Fruit fly (Drosophila melanogaster) whole organism, wandering third instar larva: ENCODE measurements around the gene Sfp23F.
"Not testable (repeated sequence)": the region's sequence is repeated elsewhere in the genome, so short reads cannot be mapped to it uniquely, and the experiment has no call there.

Experiments used
- Abd-B ChIP-seq: fragments of >200 bp; optimal IDR thresholded peaks from 2 replicates; lab custom pipeline; 2017; ENCODE audit warnings: missing biosample characterization, missing genetic modification characterization
- CG32264 ChIP-seq: fragments of 200-800 bp; sonication (Bioruptor generic); optimal IDR thresholded peaks from 2 replicates; lab custom pipeline; 2016; ENCODE audit warnings: missing biosample characterization, missing genetic modification characterization
- CG9705 ChIP-seq: fragments of 200-800 bp; sonication (Bioruptor generic); optimal IDR thresholded peaks from 2 replicates; lab custom pipeline; 2018; ENCODE audit warnings: missing biosample characterization, mild to moderate bottlenecking, missing genetic modification characterization
- CrebA ChIP-seq: fragments of 200-800 bp; sonication (Bioruptor generic); optimal IDR thresholded peaks from 2 replicates; lab custom pipeline; 2016; ENCODE audit warnings: missing biosample characterization, mild to moderate bottlenecking, missing genetic modification characterization, borderline replicate concordance
- Dfd ChIP-seq: fragments of >200 bp; optimal IDR thresholded peaks from 2 replicates; lab custom pipeline; 2017; ENCODE audit warnings: missing biosample characterization, missing genetic modification characterization
- Dif ChIP-seq: fragments of 200-275, 200-300 bp; sonication (Bioruptor generic); optimal IDR thresholded peaks from 2 replicates; lab custom pipeline; 2018; ENCODE audit warnings: missing biosample characterization, missing genetic modification characterization; ENCODE audit not compliant: partially characterized antibody
- GATAd ChIP-seq: sonication (Bioruptor generic); optimal IDR thresholded peaks from 2 replicates; lab custom pipeline; 2016; ENCODE audit warnings: missing biosample characterization, missing genetic modification characterization
- HLH106 ChIP-seq: fragments of 200-800 bp; optimal IDR thresholded peaks from 3 replicates; lab custom pipeline; 2019; ENCODE audit warnings: missing biosample characterization, mild to moderate bottlenecking, missing genetic modification characterization, moderate library complexity
- Hnf4 ChIP-seq: fragments of 200-800 bp; sonication (Bioruptor generic); optimal IDR thresholded peaks from 2 replicates; lab custom pipeline; 2016; ENCODE audit warnings: missing biosample characterization, mild to moderate bottlenecking, missing genetic modification characterization
- Hr78 ChIP-seq: fragments of >200 bp; optimal IDR thresholded peaks from 2 replicates; lab custom pipeline; 2017; ENCODE audit warnings: missing biosample characterization, missing genetic modification characterization
- Hr83 ChIP-seq: fragments of 200-300 bp; sonication (Bioruptor generic); optimal IDR thresholded peaks from 2 replicates; lab custom pipeline; 2016; ENCODE audit warnings: missing biosample characterization, mild to moderate bottlenecking, missing genetic modification characterization, moderate library complexity; ENCODE audit not compliant: poor library complexity, severe bottlenecking
- Jra ChIP-seq: sonication (Bioruptor generic); optimal IDR thresholded peaks from 2 replicates; lab custom pipeline; 2016; ENCODE audit warnings: missing biosample characterization, missing genetic modification characterization
- Mio ChIP-seq: sonication (Bioruptor generic); optimal IDR thresholded peaks from 2 replicates; lab custom pipeline; 2016; ENCODE audit warnings: missing biosample characterization, missing genetic modification characterization
- Myc ChIP-seq: fragments of >200 bp; optimal IDR thresholded peaks from 2 replicates; lab custom pipeline; 2017
- N ChIP-seq: fragments of >200 bp; optimal IDR thresholded peaks from 2 replicates; lab custom pipeline; 2018; ENCODE audit warnings: missing biosample characterization, missing external identifiers, missing genetic modification characterization
- OdsH ChIP-seq: fragments of 200-800 bp; sonication (Bioruptor generic); optimal IDR thresholded peaks from 2 replicates; lab custom pipeline; 2016; ENCODE audit warnings: missing biosample characterization, mild to moderate bottlenecking, missing genetic modification characterization
- Rel ChIP-seq, 2 experiments: fragments of 200-800 bp; sonication (Bioruptor generic) in 1 of 2; optimal IDR thresholded peaks; 2 replicates in 1 of 2; 3 replicates in 1 of 2; lab custom pipeline; 2016 to 2019; ENCODE audit warnings: mild to moderate bottlenecking in 2 of 2, missing biosample characterization in 2 of 2, missing genetic modification characterization in 2 of 2, moderate library complexity in 1 of 2
- Sp1 ChIP-seq: fragments of 200-800 bp; sonication (Bioruptor generic); optimal IDR thresholded peaks from 3 replicates; lab custom pipeline; 2019; ENCODE audit warnings: missing biosample characterization, mild to moderate bottlenecking, missing genetic modification characterization, moderate library complexity
- Vsx2 ChIP-seq: fragments of 200-300, 225-300 bp; sonication (Bioruptor generic); optimal IDR thresholded peaks from 2 replicates; lab custom pipeline; 2018; ENCODE audit warnings: missing biosample characterization, missing genetic modification characterization; ENCODE audit not compliant: partially characterized antibody
- br ChIP-seq: fragments of 200-800 bp; sonication (Bioruptor generic); optimal IDR thresholded peaks from 2 replicates; lab custom pipeline; 2016; ENCODE audit warnings: missing biosample characterization, missing genetic modification characterization
- brk ChIP-seq: fragments of 200-800 bp; sonication (Bioruptor generic); optimal IDR thresholded peaks from 2 replicates; lab custom pipeline; 2016; ENCODE audit warnings: missing biosample characterization, mild to moderate bottlenecking, missing genetic modification characterization
- dl ChIP-seq, 2 experiments: fragments of 175-275, 200-275 bp in 1 of 2; fragments of 200-275 bp in 1 of 2; sonication (Bioruptor generic); optimal IDR thresholded peaks; lab custom pipeline; 2018; ENCODE audit warnings: mild to moderate bottlenecking in 2 of 2, missing biosample characterization in 2 of 2, missing genetic modification characterization in 2 of 2, moderate library complexity in 2 of 2; ENCODE audit not compliant: partially characterized antibody in 2 of 2, insufficient read depth in 1 of 2
- dmrt93B ChIP-seq: fragments of 200-800 bp; sonication (Bioruptor generic); optimal IDR thresholded peaks from 2 replicates; lab custom pipeline; 2018; ENCODE audit warnings: missing biosample characterization, mild to moderate bottlenecking, missing genetic modification characterization
- dsf ChIP-seq: sonication (Bioruptor generic); optimal IDR thresholded peaks from 2 replicates; lab custom pipeline; 2016; ENCODE audit warnings: missing biosample characterization, missing genetic modification characterization, borderline replicate concordance
- ey ChIP-seq: fragments of 200-800 bp; sonication (Bioruptor generic); optimal IDR thresholded peaks from 2 replicates; lab custom pipeline; 2016; ENCODE audit warnings: missing biosample characterization, missing genetic modification characterization
- foxo ChIP-seq, 2 experiments: fragments of 200-800 bp; sonication (Bioruptor generic); optimal IDR thresholded peaks; 2 replicates in 1 of 2; 3 replicates in 1 of 2; lab custom pipeline; 2016 to 2017; ENCODE audit warnings: missing biosample characterization in 2 of 2, missing genetic modification characterization in 2 of 2
- fru ChIP-seq: fragments of 200-800 bp; sonication (Bioruptor generic); optimal IDR thresholded peaks from 3 replicates; lab custom pipeline; 2016; ENCODE audit warnings: missing biosample characterization, mild to moderate bottlenecking, missing genetic modification characterization
- h ChIP-seq: fragments of 200-800 bp; sonication (Bioruptor generic); optimal IDR thresholded peaks from 3 replicates; lab custom pipeline; 2016; ENCODE audit warnings: missing biosample characterization, mild to moderate bottlenecking, missing genetic modification characterization
- jim ChIP-seq: fragments of 175-275, 200-325 bp; sonication (Bioruptor generic); optimal IDR thresholded peaks from 2 replicates; lab custom pipeline; 2016; ENCODE audit warnings: missing biosample characterization, mild to moderate bottlenecking, missing genetic modification characterization
- lola ChIP-seq: fragments of >200 bp; optimal IDR thresholded peaks from 2 replicates; lab custom pipeline; 2017; ENCODE audit warnings: missing biosample characterization, missing genetic modification characterization
- pan ChIP-seq: fragments of >200 bp; optimal IDR thresholded peaks from 2 replicates; lab custom pipeline; 2017
- psq ChIP-seq: fragments of 200-800 bp; sonication (Bioruptor generic); optimal IDR thresholded peaks from 3 replicates; lab custom pipeline; 2017; ENCODE audit warnings: missing biosample characterization, mild to moderate bottlenecking, missing genetic modification characterization, moderate library complexity
- rgr ChIP-seq: fragments of 200-800 bp; sonication (Bioruptor generic); optimal IDR thresholded peaks from 3 replicates; lab custom pipeline; 2016; ENCODE audit warnings: missing biosample characterization, mild to moderate bottlenecking, missing genetic modification characterization
- sage ChIP-seq: fragments of 200-800 bp; sonication (Bioruptor generic); optimal IDR thresholded peaks from 2 replicates; lab custom pipeline; 2016; ENCODE audit warnings: missing biosample characterization, mild to moderate bottlenecking, missing genetic modification characterization
- sv ChIP-seq: fragments of 200-800 bp; sonication (Bioruptor generic); optimal IDR thresholded peaks from 3 replicates; lab custom pipeline; 2016; ENCODE audit warnings: missing biosample characterization, missing genetic modification characterization
- tai ChIP-seq: sonication (Bioruptor generic); optimal IDR thresholded peaks from 2 replicates; lab custom pipeline; 2016; ENCODE audit warnings: missing biosample characterization, missing genetic modification characterization
- usp ChIP-seq: fragments of >200 bp; optimal IDR thresholded peaks from 2 replicates; lab custom pipeline; 2017; ENCODE audit warnings: missing biosample characterization, missing genetic modification characterization
- woc ChIP-seq: sonication (Bioruptor generic); optimal IDR thresholded peaks from 2 replicates; lab custom pipeline; 2016; ENCODE audit warnings: missing biosample characterization, mild to moderate bottlenecking, missing genetic modification characterization

Sfp23F gene

DNA sequence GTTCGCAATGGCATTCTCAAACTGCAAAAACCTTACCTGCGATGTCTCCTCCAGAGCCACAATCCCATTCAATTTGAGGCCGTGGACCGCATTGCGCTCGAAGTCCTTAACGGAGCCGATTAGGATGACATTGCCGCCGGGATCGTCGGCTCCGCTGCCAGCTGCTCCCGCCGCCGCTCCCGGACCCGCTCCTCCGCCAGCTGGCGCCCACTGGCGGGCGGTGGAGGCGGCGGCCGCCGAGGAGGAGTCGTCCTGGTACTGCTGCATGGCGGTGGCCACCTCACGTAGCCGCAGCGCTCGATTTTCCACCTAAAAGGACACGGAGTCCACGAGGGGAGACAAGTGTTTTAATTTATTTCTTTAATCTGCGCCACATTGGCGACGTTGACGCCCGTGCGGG lies 20.2 kb upstream of the Sfp23F start:
- TF ChIP-seq Rel (GFP tag; optimal IDR thresholded peaks at IDR 0.05; lab: Kevin White, UChicago) (no peak), Rel (tag; optimal IDR thresholded peaks at IDR 0.05; lab: Kevin White, UChicago) (no peak), pan (lab: Kevin White, UChicago) (no peak), Dfd (GFP tag; lab: Kevin White, UChicago) (peak; percentile 98)

DNA sequence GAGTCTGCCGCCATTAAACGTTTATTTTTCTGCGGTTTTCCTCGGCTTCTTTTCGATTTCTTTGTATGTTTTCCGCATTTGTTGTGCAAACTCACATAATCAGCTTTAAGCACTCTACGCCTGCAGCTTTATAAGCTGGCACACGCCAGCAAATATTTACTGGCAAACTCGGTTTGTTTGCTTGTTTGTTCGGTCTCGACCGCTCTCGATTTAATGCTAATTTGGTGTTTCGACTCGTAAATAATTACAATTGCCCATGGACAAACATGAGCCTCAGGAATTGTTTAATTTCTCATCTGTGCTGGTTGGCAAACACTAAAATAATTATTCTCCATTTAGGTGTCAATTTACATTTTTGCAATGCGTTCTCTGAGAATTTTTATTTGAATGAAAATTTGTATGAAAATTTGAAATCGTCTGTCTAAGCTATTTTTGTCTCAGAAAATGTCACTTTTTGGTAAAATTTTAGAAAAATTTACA lies 10.1 kb upstream of the Sfp23F start, which contains the start of gene CG34175:
Gene CG34175, plus strand, starts transcription at position 430 of the 480 bp plus-strand sequence.
- no peak for TF ChIP-seq CG9705
- no peak for TF ChIP-seq Vsx2 (GFP tag; lab: Kevin White, UChicago)
- TF ChIP-seq Dfd (GFP tag; lab: Kevin White, UChicago): no peak
- TF ChIP-seq Hr83 (GFP tag; lab: Kevin White, UChicago): no peak
- no peak for TF ChIP-seq foxo (GFP tag; optimal IDR thresholded peaks at IDR 0.05; lab: Kevin White, UChicago)
- no peak for TF ChIP-seq dmrt93B
- no peak for TF ChIP-seq psq (GFP tag; lab: Kevin White, UChicago)
- TF ChIP-seq HLH106 (tag; lab: Kevin White, UChicago): no peak
- TF ChIP-seq OdsH (GFP tag; lab: Kevin White, UChicago): no peak

DNA sequence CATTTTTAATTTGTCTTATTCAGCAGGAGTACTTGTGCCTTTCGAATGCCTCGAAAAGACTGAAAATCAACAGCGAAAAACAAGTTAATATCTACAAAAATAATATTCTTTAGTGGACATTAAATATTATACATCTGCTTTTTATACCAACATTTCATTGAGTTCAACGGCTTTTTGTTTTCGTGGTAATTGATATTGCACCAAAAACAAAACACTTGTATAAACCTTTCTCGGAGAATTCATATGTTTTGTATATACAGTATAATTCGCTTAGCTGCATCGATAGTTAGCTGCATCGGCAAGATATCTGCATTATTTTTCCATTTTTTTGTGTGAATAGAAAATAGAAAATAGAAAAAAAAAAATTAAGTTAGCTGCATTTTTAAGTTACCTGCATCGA lies 853 bp upstream of the Sfp23F start, which contains the start of gene CG42460:
Gene CG42460, minus strand, starts transcription at position 101 of the 400 bp plus-strand sequence.
- TF ChIP-seq Mio (GFP tag; lab: Kevin White, UChicago); ey (GFP tag; lab: Kevin White, UChicago); sv: not testable (repeated sequence)

DNA sequence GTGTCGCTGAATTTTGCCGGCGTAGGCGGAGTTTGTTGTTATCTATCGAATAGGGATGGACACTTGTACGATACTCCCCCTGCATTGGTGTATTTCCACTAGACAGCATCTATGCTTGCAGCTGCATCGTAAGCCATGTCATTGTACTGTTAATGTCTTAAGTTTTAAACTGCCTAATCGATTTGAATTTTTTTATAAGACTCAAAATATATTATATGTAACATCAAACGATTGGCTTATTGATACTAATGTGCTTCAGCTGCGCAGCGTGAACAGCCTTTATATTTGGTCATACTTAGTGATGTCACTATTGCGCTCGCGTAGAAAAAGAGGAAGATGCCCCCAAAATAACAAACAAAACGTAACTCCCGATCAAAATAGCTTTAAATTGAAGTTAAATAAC lies 10.9 kb downstream of the Sfp23F start, which contains the start of the genes CG9662 and Ptpa:
Gene CG9662, minus strand, starts transcription at position 54 of the 403 bp plus-strand sequence.
Gene Ptpa, plus strand, starts transcription at position 319 of the 403 bp plus-strand sequence.
- TF ChIP-seq rgr (GFP tag; lab: Kevin White, UChicago): peak; percentile 73
- TF ChIP-seq Hr78 (GFP tag; lab: Kevin White, UChicago): no peak
- TF ChIP-seq sage (GFP tag; lab: Kevin White, UChicago): no peak
- TF ChIP-seq Rel (GFP tag; optimal IDR thresholded peaks at IDR 0.05; lab: Kevin White, UChicago): no peak
- TF ChIP-seq Rel (tag; optimal IDR thresholded peaks at IDR 0.05; lab: Kevin White, UChicago): peak; percentile 53
- peak in 1 of 2 experiments; percentile 81 for TF ChIP-seq foxo (GFP tag; optimal IDR thresholded peaks at IDR 0.05; lab: Kevin White, UChicago)
- TF ChIP-seq Jra (GFP tag; lab: Kevin White, UChicago): peak; percentile 53
- peak; percentile 77 for TF ChIP-seq HLH106 (tag; lab: Kevin White, UChicago)
- peak; percentile 64 for TF ChIP-seq dmrt93B
- TF ChIP-seq Vsx2 (GFP tag; lab: Kevin White, UChicago): no peak
- TF ChIP-seq dl (GFP tag; optimal IDR thresholded peaks at IDR 0.05; lab: Kevin White, UChicago; ENCODE audit: insufficient read depth in 1 of 2, partially characterized antibody in 2 of 2): no peak
- no peak for TF ChIP-seq brk (GFP tag; lab: Kevin White, UChicago)
- TF ChIP-seq psq (GFP tag; lab: Kevin White, UChicago): peak; percentile 38
- no peak for TF ChIP-seq N (GFP tag; lab: Kevin White, UChicago)
- TF ChIP-seq CrebA (GFP tag; lab: Kevin White, UChicago): no peak
- peak; percentile 71 for TF ChIP-seq h
- TF ChIP-seq dsf (GFP tag; lab: Kevin White, UChicago): peak; percentile 38
- no peak for TF ChIP-seq tai (GFP tag; lab: Kevin White, UChicago)
- TF ChIP-seq Mio (GFP tag; lab: Kevin White, UChicago): no peak
- TF ChIP-seq sv: peak; percentile 46
- TF ChIP-seq pan (lab: Kevin White, UChicago): no peak
- peak; percentile 72 for TF ChIP-seq fru (GFP tag; lab: Kevin White, UChicago)
- no peak for TF ChIP-seq GATAd
- TF ChIP-seq Myc (lab: Kevin White, UChicago): peak; percentile 29
- TF ChIP-seq OdsH (GFP tag; lab: Kevin White, UChicago): peak; percentile 42
- peak; percentile 79 for TF ChIP-seq ey (GFP tag; lab: Kevin White, UChicago)
- TF ChIP-seq Dfd (GFP tag; lab: Kevin White, UChicago): no peak
- TF ChIP-seq Hr83 (GFP tag; lab: Kevin White, UChicago): peak; percentile 9
- TF ChIP-seq usp (GFP tag; lab: Kevin White, UChicago): no peak
- TF ChIP-seq Sp1 (GFP tag; lab: Kevin White, UChicago): peak; percentile 63
- peak; percentile 54 for TF ChIP-seq br
- TF ChIP-seq Dif: no peak
- peak; percentile 59 for TF ChIP-seq CG9705
- TF ChIP-seq jim: peak; percentile 0
- TF ChIP-seq Hnf4 (GFP tag; lab: Kevin White, UChicago): peak; percentile 82
- TF ChIP-seq CG32264: peak; percentile 58
- TF ChIP-seq lola: no peak
- peak; percentile 79 for TF ChIP-seq woc (GFP tag; lab: Kevin White, UChicago)
- no peak for TF ChIP-seq Abd-B (GFP tag; lab: Kevin White, UChicago)
